Fruit fly (Drosophila melanogaster): ENCODE data around the gene CG8003.
A peak's percentile ranks its signal among the peaks of the same experiment; 100 is the strongest.

Gene CG8003

dm6 chr3L:10690904-10691408, 29.7 kb downstream of the CG8003 start, which contains the start of gene CG11811 (continued):
- TF ChIP-seq row (GFP tag; IDR thresholded peaks at IDR 0.05) (peak; percentile 74), CG2129 (GFP tag; IDR thresholded peaks at IDR 0.05; ENCODE audit: partially characterized antibody) (peak; percentile 54), sqz (GFP tag; optimal IDR thresholded peaks at IDR 0.05) (peak; percentile 2), ato (GFP tag; IDR thresholded peaks at IDR 0.05; ENCODE audit: partially characterized antibody) (peak; percentile 73), Kr (GFP tag; optimal IDR thresholded peaks at IDR 0.05) (no peak), CG10209 (GFP tag; optimal IDR thresholded peaks at IDR 0.05) (no peak), sd (tag; optimal IDR thresholded peaks at IDR 0.05) (peak; percentile 42), vnd (GFP tag; IDR thresholded peaks at IDR 0.05; ENCODE audit: partially characterized antibody) (peak; percentile 60; the same call in 2 of the 3 replicates), p53 (GFP tag; optimal IDR thresholded peaks at IDR 0.05) (peak; percentile 87), CG2712 (tag; optimal IDR thresholded peaks at IDR 0.05) (peak; percentile 7), CG17829 (tag; optimal IDR thresholded peaks at IDR 0.05) (peak; percentile 21), Myb (GFP tag; optimal IDR thresholded peaks at IDR 0.05) (peak; percentile 4), CG11247 (GFP tag; IDR thresholded peaks at IDR 0.05) (no peak), fu2 (GFP tag; optimal IDR thresholded peaks at IDR 0.05) (peak; percentile 2), gsb (GFP tag; IDR thresholded peaks at IDR 0.05) (no peak), CG7963 (GFP tag; IDR thresholded peaks at IDR 0.05; ENCODE audit: partially characterized antibody) (peak; percentile 69), CG13894 (tag; optimal IDR thresholded peaks at IDR 0.05) (peak; percentile 69), Scr (GFP tag; IDR thresholded peaks at IDR 0.05; ENCODE audit: partially characterized antibody) (peak; percentile 82), hb (GFP tag; IDR thresholded peaks at IDR 0.05; ENCODE audit: partially characterized antibody) (peak; percentile 49; the same call in 1 of the 3 replicates), Atf-2 (GFP tag; optimal IDR thresholded peaks at IDR 0.05) (peak; percentile 3), trem (tag; optimal IDR thresholded peaks at IDR 0.05) (peak; percentile 46), danr (GFP tag; IDR thresholded peaks at IDR 0.05) (no peak), CG11085 (GFP tag; IDR thresholded peaks at IDR 0.05) (0 out of 2 replicates have a peak, but pooled peaks have one; percentile 6), CG10267 (tag; optimal IDR thresholded peaks at IDR 0.05) (peak; percentile 52), CG2678 (tag; optimal IDR thresholded peaks at IDR 0.05) (no peak), Opbp (GFP tag; IDR thresholded peaks at IDR 0.05; ENCODE audit: partially characterized antibody) (peak; percentile 91), her (GFP tag; optimal IDR thresholded peaks at IDR 0.05) (peak; percentile 15), Pdp1 (GFP tag; optimal IDR thresholded peaks at IDR 0.05) (peak in 1 of 2 experiments; percentile 15), Deaf1 (tag; optimal IDR thresholded peaks at IDR 0.05) (no peak), Ets97D (GFP tag; optimal IDR thresholded peaks at IDR 0.05) (peak; percentile 19), phol (tag; optimal IDR thresholded peaks at IDR 0.05) (peak; percentile 38), Dbx (GFP tag; IDR thresholded peaks at IDR 0.05) (peak; percentile 28; the same call in 1 of the 3 replicates), Tbp (GFP tag; optimal IDR thresholded peaks at IDR 0.05) (no peak), BEAF-32 (GFP tag; optimal IDR thresholded peaks at IDR 0.05) (peak; percentile 85), hbn (GFP tag; IDR thresholded peaks at IDR 0.05; ENCODE audit: partially characterized antibody) (peak; percentile 67; the same call in 1 of the 2 replicates), CG3281 (GFP tag; optimal IDR thresholded peaks at IDR 0.05) (peak; percentile 27), caup (GFP tag; optimal IDR thresholded peaks at IDR 0.05; ENCODE audit: severe bottlenecking) (peak; percentile 17), CG11695 (GFP tag; IDR thresholded peaks at IDR 0.05) (no peak), lab (GFP tag; optimal IDR thresholded peaks at IDR 0.05) (peak; percentile 7), E2f2 (GFP tag; IDR thresholded peaks at IDR 0.05) (peak; percentile 75), Dll (GFP tag; IDR thresholded peaks at IDR 0.05; ENCODE audit: partially characterized antibody) (peak; percentile 81), sisA (GFP tag; IDR thresholded peaks at IDR 0.05) (no peak), CG3163 (GFP tag; optimal IDR thresholded peaks at IDR 0.05) (peak; percentile 84), MBD-R2 (GFP tag; IDR thresholded peaks at IDR 0.05) (peak; percentile 71), Med (GFP tag) (peak; percentile 89), rib (GFP tag; IDR thresholded peaks at IDR 0.05) (0 out of 2 replicates have a peak, but pooled peaks have one; percentile 45), Hr51 (GFP tag; optimal IDR thresholded peaks at IDR 0.05) (peak in 1 of 2 experiments; percentile 16), tgo (GFP tag; IDR thresholded peaks at IDR 0.05) (no peak)

Data from whole organism, embryonic.